Worm (Caenorhabditis elegans) whole organism, late embryonic: ENCODE data around the gene C13C4.6.

Experiments used
- C08G9.2 ChIP-seq: sonication (generic microtip); optimal IDR thresholded peaks from 2 replicates; lab custom pipeline; 2016; ENCODE audit warnings: mild to moderate bottlenecking, missing genetic modification characterization, moderate library complexity, missing compliant biosample characterization
- C38D4.7 ChIP-seq: fragments of 200-800 bp; sonication (Bioruptor generic); optimal IDR thresholded peaks from 2 replicates; lab custom pipeline; 2018; ENCODE audit warnings: mild to moderate bottlenecking, missing genetic modification characterization, moderate library complexity, missing compliant biosample characterization
- K09A11.1 ChIP-seq: sonication (generic microtip); optimal IDR thresholded peaks from 2 replicates; lab custom pipeline; 2017; ENCODE audit warnings: antibody characterized with exemption, mild to moderate bottlenecking, missing genetic modification characterization, missing compliant biosample characterization; ENCODE audit not compliant: insufficient read depth
- T23F11.4 ChIP-seq: fragments of 200-800 bp; sonication (Bioruptor generic); optimal IDR thresholded peaks from 2 replicates; lab custom pipeline; 2018; ENCODE audit warnings: mild to moderate bottlenecking, missing genetic modification characterization, missing compliant biosample characterization
- ceh-19 ChIP-seq: fragments of 200-800 bp; sonication (Bioruptor generic); optimal IDR thresholded peaks from 2 replicates; lab custom pipeline; 2018; ENCODE audit warnings: mild to moderate bottlenecking, missing genetic modification characterization, missing compliant biosample characterization
- ceh-2 ChIP-seq: sonication (generic microtip); optimal IDR thresholded peaks from 2 replicates; lab custom pipeline; 2016; ENCODE audit warnings: missing genotype, missing genetic modification characterization, missing compliant biosample characterization
- ceh-22 ChIP-seq: sonication (generic microtip); optimal IDR thresholded peaks from 2 replicates; lab custom pipeline; 2017; ENCODE audit warnings: missing biosample characterization, missing genetic modification characterization
- ceh-24 ChIP-seq: sonication (generic microtip); optimal IDR thresholded peaks from 2 replicates; lab custom pipeline; 2016; ENCODE audit warnings: mild to moderate bottlenecking, missing genetic modification characterization, missing compliant biosample characterization
- ceh-30 ChIP-seq: fragments of 150-350 bp; optimal IDR thresholded peaks from 2 replicates; lab custom pipeline; 2014; ENCODE audit warnings: missing biosample characterization, missing genetic modification characterization
- ceh-31 ChIP-seq: sonication (generic microtip); optimal IDR thresholded peaks from 2 replicates; lab custom pipeline; 2016; ENCODE audit warnings: missing genetic modification characterization, missing compliant biosample characterization
- ceh-48 ChIP-seq: sonication (generic microtip); optimal IDR thresholded peaks from 2 replicates; lab custom pipeline; 2016; ENCODE audit warnings: missing genetic modification characterization, inconsistent platforms, missing compliant biosample characterization
- ceh-6 ChIP-seq: fragments of 200-800 bp; sonication (Bioruptor generic); optimal IDR thresholded peaks from 2 replicates; lab custom pipeline; 2018; ENCODE audit warnings: mild to moderate bottlenecking, missing genetic modification characterization, missing compliant biosample characterization
- ceh-9 ChIP-seq: sonication (generic microtip); optimal IDR thresholded peaks from 2 replicates; lab custom pipeline; 2016; ENCODE audit warnings: mild to moderate bottlenecking, missing genetic modification characterization, inconsistent platforms, missing compliant biosample characterization
- dmd-4 ChIP-seq: sonication (generic microtip); optimal IDR thresholded peaks from 2 replicates; lab custom pipeline; 2016; ENCODE audit warnings: borderline replicate concordance, missing genetic modification characterization, missing compliant biosample characterization
- elt-4 ChIP-seq: sonication (generic microtip); optimal IDR thresholded peaks from 2 replicates; lab custom pipeline; 2016; ENCODE audit warnings: missing genetic modification characterization, missing compliant biosample characterization
- ets-4 ChIP-seq: sonication (generic microtip); optimal IDR thresholded peaks from 2 replicates; lab custom pipeline; 2016; ENCODE audit warnings: missing genetic modification characterization, missing compliant biosample characterization
- fax-1 ChIP-seq: sonication (generic microtip); optimal IDR thresholded peaks from 2 replicates; lab custom pipeline; 2016; ENCODE audit warnings: missing genotype, missing genetic modification characterization, missing compliant biosample characterization
- fkh-6 ChIP-seq: sonication (generic microtip); optimal IDR thresholded peaks from 2 replicates; lab custom pipeline; 2016; ENCODE audit warnings: missing genetic modification characterization, missing compliant biosample characterization
- gmeb-2 ChIP-seq: sonication (generic microtip); optimal IDR thresholded peaks from 2 replicates; lab custom pipeline; 2016; ENCODE audit warnings: missing genetic modification characterization, inconsistent platforms, missing compliant biosample characterization
- hlh-30 ChIP-seq: sonication (generic microtip); optimal IDR thresholded peaks from 2 replicates; lab custom pipeline; 2017; ENCODE audit warnings: antibody characterized with exemption, missing genetic modification characterization, missing compliant biosample characterization; ENCODE audit not compliant: insufficient read depth
- hlh-8 ChIP-seq: sonication (generic microtip); optimal IDR thresholded peaks from 2 replicates; lab custom pipeline; 2016; ENCODE audit warnings: missing genotype, missing genetic modification characterization, missing compliant biosample characterization
- madf-2 ChIP-seq: sonication (generic microtip); optimal IDR thresholded peaks from 2 replicates; lab custom pipeline; 2017; ENCODE audit warnings: missing genetic modification characterization, missing compliant biosample characterization
- mec-3 ChIP-seq: sonication (generic microtip); optimal IDR thresholded peaks from 2 replicates; lab custom pipeline; 2016; ENCODE audit warnings: borderline replicate concordance, missing genetic modification characterization, missing compliant biosample characterization
- nhr-11 ChIP-seq: fragments of 150-350 bp; optimal IDR thresholded peaks from 2 replicates; lab custom pipeline; 2014; ENCODE audit warnings: missing biosample characterization, missing genetic modification characterization
- pat-9 ChIP-seq: fragments of 200-800 bp; sonication (Bioruptor generic); optimal IDR thresholded peaks from 2 replicates; lab custom pipeline; 2018; ENCODE audit warnings: mild to moderate bottlenecking, missing genetic modification characterization, moderate library complexity, missing compliant biosample characterization
- pax-1 ChIP-seq: fragments of 150-350 bp; optimal IDR thresholded peaks from 2 replicates; lab custom pipeline; 2014; ENCODE audit warnings: missing biosample characterization, missing genetic modification characterization
- pros-1 ChIP-seq: fragments of 150-350 bp; optimal IDR thresholded peaks from 2 replicates; lab custom pipeline; 2014; ENCODE audit warnings: missing biosample characterization, missing genetic modification reagents, missing genetic modification characterization
- ref-2 ChIP-seq: sonication (generic microtip); optimal IDR thresholded peaks from 2 replicates; lab custom pipeline; 2016; ENCODE audit warnings: missing genetic modification characterization, missing compliant biosample characterization
- rnt-1 ChIP-seq: sonication (generic microtip); optimal IDR thresholded peaks from 2 replicates; lab custom pipeline; 2016; ENCODE audit warnings: missing genetic modification characterization, missing compliant biosample characterization
- sdc-2 ChIP-seq: sonication (generic microtip); optimal IDR thresholded peaks from 2 replicates; lab custom pipeline; 2016; ENCODE audit warnings: missing genotype, missing genetic modification characterization, missing compliant biosample characterization
- sox-4 ChIP-seq: sonication (generic microtip); optimal IDR thresholded peaks from 2 replicates; lab custom pipeline; 2017; ENCODE audit warnings: mild to moderate bottlenecking, missing genetic modification characterization, inconsistent platforms, missing compliant biosample characterization
- tbx-7 ChIP-seq: sonication (generic microtip); optimal IDR thresholded peaks from 2 replicates; lab custom pipeline; 2016; ENCODE audit warnings: missing genotype, missing genetic modification characterization, missing compliant biosample characterization
- unc-3 ChIP-seq, 2 experiments: fragments of 200-800 bp in 1 of 2; sonication (Bioruptor generic) in 1 of 2; sonication (generic microtip) in 1 of 2; conservative IDR thresholded peaks in 1 of 2; optimal IDR thresholded peaks in 1 of 2; 2 replicates each; pipeline versions ENCODE4 v1.3.6 to Lab custom; 2016 to 2022; ENCODE audit warnings: missing compliant biosample characterization in 2 of 2, missing genetic modification characterization in 2 of 2, missing genetic modification reagents in 1 of 2
- unc-86 ChIP-seq: sonication (generic microtip); optimal IDR thresholded peaks from 2 replicates; lab custom pipeline; 2016; ENCODE audit warnings: missing genetic modification characterization, missing compliant biosample characterization
- zip-5 ChIP-seq: sonication (generic microtip); optimal IDR thresholded peaks from 2 replicates; lab custom pipeline; 2016; ENCODE audit warnings: missing genetic modification characterization, missing compliant biosample characterization
- ztf-16 ChIP-seq: sonication (generic microtip); optimal IDR thresholded peaks from 2 replicates; lab custom pipeline; 2017; ENCODE audit warnings: missing genetic modification characterization, missing compliant biosample characterization

Gene C13C4.6

ce11 chrV:12091759-12092158 lies 29.6 kb upstream of the C13C4.6 start, which contains the start of gene nhr-206:
Gene nhr-206 (plus strand): TSS chrV:12092006.
- no peak for TF ChIP-seq sdc-2 (tag; lab: Kevin White, UChicago)
- no peak for TF ChIP-seq fkh-6
- TF ChIP-seq pax-1 (tag; lab: Kevin White, UChicago): no peak
- TF ChIP-seq ceh-24 (tag; lab: Kevin White, UChicago): no peak

- TF ChIP-seq ets-4 (tag; lab: Kevin White, UChicago) (no peak), pax-1 (tag; lab: Kevin White, UChicago) (no peak), unc-86 (no peak), ceh-48 (tag; lab: Kevin White, UChicago) (no peak), T23F11.4 (no peak), pat-9 (tag; lab: Kevin White, UChicago) (no peak), zip-5 (no peak)
Measured at ce11 chrV:12094030-12094429, 27.3 kb upstream of the C13C4.6 start, which contains the start of gene nhr-208. Gene nhr-208 (plus strand): TSS chrV:12094317.

DNA sequence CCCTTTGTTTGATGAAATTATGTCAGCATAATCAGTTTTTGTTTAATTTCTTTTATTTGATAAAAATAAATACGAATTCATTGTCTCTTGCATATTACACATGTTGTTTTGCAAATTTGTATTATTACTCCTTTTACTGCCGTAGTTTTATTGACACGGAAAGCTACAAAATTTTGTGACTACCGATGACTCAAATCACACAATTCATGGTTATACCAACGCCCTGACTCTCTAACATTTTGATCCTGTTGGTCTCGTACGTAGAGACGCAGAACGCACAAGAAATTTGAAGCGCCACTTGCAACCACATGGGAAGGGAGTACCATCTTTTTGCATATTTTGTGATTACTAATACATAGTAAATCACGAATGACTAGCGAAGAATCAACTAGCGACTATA lies 25.5 kb upstream of the C13C4.6 start, which contains the start of gene nhr-207:
Gene nhr-207 (plus strand): TSS at position 282 of the 400 bp plus-strand sequence.
- TF ChIP-seq ceh-6 (GFP tag; lab: Kevin White, UChicago): no peak
- TF ChIP-seq ceh-48 (tag; lab: Kevin White, UChicago): no peak
- TF ChIP-seq fkh-6: no peak

ce11 chrV:12098123-12098522 lies 23.3 kb upstream of the C13C4.6 start, which contains the start of gene nhr-209:
Gene nhr-209 (plus strand): TSS chrV:12098149.
- TF ChIP-seq ceh-9 (tag; lab: Kevin White, UChicago) (no peak), C38D4.7 (GFP tag; lab: Kevin White, UChicago) (no peak), fax-1 (tag; lab: Kevin White, UChicago) (no peak), pax-1 (tag; lab: Kevin White, UChicago) (no peak), nhr-11 (tag; lab: Kevin White, UChicago) (no peak), madf-2 (tag; lab: Kevin White, UChicago) (no peak), mec-3 (tag; lab: Kevin White, UChicago) (no peak), elt-4 (tag; lab: Kevin White, UChicago) (no peak), K09A11.1 (tag; lab: Kevin White, UChicago) (no peak), sox-4 (no peak), C08G9.2 (no peak), ceh-30 (tag; lab: Kevin White, UChicago) (no peak), unc-3 (GFP tag; conservative IDR thresholded peaks at IDR 0.05; lab: Robert Waterston, UW) (no peak), unc-3 (tag; optimal IDR thresholded peaks at IDR 0.05; lab: Kevin White, UChicago) (no peak), pat-9 (tag; lab: Kevin White, UChicago) (no peak)

DNA sequence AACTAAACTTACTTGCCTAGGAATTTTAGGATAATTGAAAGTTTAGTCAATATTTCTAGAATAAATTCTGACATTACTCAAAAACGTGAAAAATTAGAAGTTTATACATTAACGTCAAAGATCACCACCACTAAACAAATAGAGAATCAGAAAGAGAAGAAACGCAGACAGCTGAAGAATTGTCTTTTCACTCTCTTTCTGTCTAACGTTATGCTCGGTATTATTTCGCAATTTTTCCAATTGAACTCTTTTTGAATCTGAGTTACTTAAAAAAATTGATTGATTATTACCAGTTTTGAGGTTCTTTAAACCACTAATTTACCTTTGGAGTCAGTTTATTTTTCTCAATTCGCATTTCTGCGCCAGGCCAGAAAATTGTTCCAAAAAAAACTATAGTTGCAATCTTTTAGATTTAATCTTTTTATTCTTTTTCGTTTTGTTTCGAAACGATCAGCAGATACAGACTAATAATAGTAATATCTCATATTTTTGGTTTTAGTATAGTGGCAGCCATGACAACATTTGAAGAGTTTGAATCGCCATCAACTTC lies 20.5 kb upstream of the C13C4.6 start, which contains the start of gene nhr-154:
Gene nhr-154 (plus strand): TSS at position 500 of the 550 bp plus-strand sequence.
- TF ChIP-seq unc-3 (GFP tag; conservative IDR thresholded peaks at IDR 0.05; lab: Robert Waterston, UW) (no peak), unc-3 (tag; optimal IDR thresholded peaks at IDR 0.05; lab: Kevin White, UChicago) (no peak), ref-2 (tag; lab: Kevin White, UChicago) (no peak), rnt-1 (no peak), hlh-30 (tag; lab: Kevin White, UChicago) (no peak), ceh-31 (tag; lab: Kevin White, UChicago) (no peak), hlh-8 (tag; lab: Kevin White, UChicago) (no peak), pax-1 (tag; lab: Kevin White, UChicago) (no peak), ceh-2 (tag; lab: Kevin White, UChicago) (no peak), tbx-7 (tag; lab: Kevin White, UChicago) (no peak), gmeb-2 (tag; lab: Kevin White, UChicago) (no peak), ceh-19 (GFP tag; lab: Kevin White, UChicago) (no peak), ztf-16 (tag; lab: Kevin White, UChicago) (no peak), dmd-4 (tag; lab: Kevin White, UChicago) (no peak), pros-1 (tag; lab: Kevin White, UChicago) (no peak), ceh-22 (no peak)
